Worm (Caenorhabditis elegans): Measurements from ENCODE around the gene K03H9.3.

Gene K03H9.3

ce11 chrII:6410181-6410580 lies 12.7 kb upstream of the K03H9.3 start, which contains the start of gene T25D10.4:
Gene T25D10.4, minus strand, starts transcription at chrII:6410281.
- TF ChIP-seq unc-62 (GFP tag; optimal IDR thresholded peaks at IDR 0.05) = no peak

ce11 chrII:6411660-6412451 lies 11.1 kb upstream of the K03H9.3 start:
- no peak for TF ChIP-seq unc-62 (GFP tag; optimal IDR thresholded peaks at IDR 0.05)

- no peak for TF ChIP-seq unc-62 (GFP tag; optimal IDR thresholded peaks at IDR 0.05)
These were observed 9.1 kb upstream of the K03H9.3 start for ce11 chrII:6413788-6414187.

DNA sequence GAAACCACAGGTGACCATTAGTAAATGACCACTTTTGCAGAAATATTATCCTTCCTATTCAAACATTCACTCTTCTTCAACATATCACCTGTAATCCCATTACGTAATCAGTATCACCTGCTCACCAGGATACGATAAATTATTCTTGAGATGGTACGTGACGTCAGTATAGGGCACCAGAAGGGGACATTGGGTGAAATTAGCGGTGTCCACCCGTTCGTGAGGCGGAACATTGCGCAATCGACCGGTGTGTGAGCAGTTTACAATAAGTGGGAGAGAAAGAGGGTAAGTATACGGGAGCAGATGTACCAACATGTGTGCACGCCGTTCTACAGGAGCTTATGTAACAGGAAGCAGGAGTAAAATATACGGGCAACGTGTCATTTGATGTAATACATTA lies 4.9 kb upstream of the K03H9.3 start:
- TF ChIP-seq unc-62 (GFP tag; optimal IDR thresholded peaks at IDR 0.05) = no peak

ce11 chrII:6419163-6419562 lies 3.7 kb upstream of the K03H9.3 start:
- no peak for TF ChIP-seq unc-62 (GFP tag; optimal IDR thresholded peaks at IDR 0.05)

DNA sequence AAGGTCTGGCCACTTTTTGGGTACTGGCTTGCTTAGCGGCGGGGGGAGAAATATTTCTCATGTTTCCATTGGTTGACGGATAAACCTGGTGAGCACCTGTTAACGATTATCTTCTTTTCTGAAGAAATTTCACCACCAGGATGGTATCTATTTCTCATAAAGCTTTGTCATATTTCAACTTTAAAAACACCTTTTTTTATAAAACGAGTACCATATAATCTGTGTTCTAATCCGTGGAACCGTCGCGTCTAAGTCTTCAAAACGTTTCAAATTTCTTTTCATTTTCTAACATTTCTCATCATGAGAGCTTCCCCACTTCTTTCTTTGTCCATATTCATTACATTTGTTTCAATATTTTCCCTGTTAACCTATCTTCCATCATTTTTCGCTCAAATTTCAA lies 3.1 kb downstream of the K03H9.3 start, which contains the start of gene col-75:
col-75 (plus strand) TSS at position 301 of the 400 bp plus-strand sequence.
- TF ChIP-seq unc-62 (GFP tag; optimal IDR thresholded peaks at IDR 0.05) = no peak

- no peak for TF ChIP-seq unc-62 (GFP tag; optimal IDR thresholded peaks at IDR 0.05)
These were observed 13.9 kb downstream of the K03H9.3 start for ce11 chrII:6436845-6437244.

DNA sequence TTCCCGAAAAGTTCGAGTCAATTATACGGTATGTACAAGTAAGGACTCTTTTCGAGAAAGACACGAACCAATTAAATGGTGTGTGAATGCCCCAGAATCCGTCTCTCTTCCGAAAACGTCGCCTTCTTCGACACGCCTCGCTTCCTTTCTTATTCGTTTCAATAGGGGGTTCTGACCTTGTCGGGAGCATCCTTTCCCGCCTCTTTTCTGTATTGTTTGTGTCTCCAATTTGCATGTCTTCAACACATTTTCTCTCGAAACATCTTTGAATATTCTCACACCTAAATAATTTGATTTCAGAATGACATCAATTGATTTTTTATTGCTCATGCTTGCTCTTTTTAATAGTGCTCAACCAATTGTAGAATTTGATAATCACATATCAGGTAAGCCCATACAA lies 18.2 kb downstream of the K03H9.3 start, which contains the start of gene cutl-16:
cutl-16 (plus strand) TSS at position 301 of the 400 bp plus-strand sequence.
- no peak for TF ChIP-seq unc-62 (GFP tag; optimal IDR thresholded peaks at IDR 0.05)

ce11 chrII:6443710-6444109 lies 20.8 kb downstream of the K03H9.3 start, which contains the start of gene K06A1.2:
Gene K06A1.2, plus strand, starts transcription at chrII:6444010.
- TF ChIP-seq unc-62 (GFP tag; optimal IDR thresholded peaks at IDR 0.05) = no peak

DNA sequence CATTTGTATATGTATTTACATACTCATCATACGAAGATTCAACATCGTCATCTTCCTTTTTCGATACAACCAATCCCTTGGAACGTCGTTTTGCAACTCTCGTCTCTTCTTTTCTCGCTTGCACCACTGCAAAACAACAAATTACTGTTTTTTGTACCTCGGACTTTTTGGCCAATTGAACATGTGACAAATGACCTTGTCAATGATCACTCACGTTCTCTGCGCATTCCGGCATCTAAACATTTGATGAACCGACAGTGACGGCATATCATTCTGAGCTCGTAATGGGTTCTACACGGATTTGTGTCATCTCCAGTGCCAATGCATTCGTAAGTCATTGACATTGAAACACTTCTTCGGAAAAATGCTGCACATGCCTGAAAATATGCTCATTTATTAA lies 25.3 kb downstream of the K03H9.3 start:
- TF ChIP-seq unc-62 (GFP tag; optimal IDR thresholded peaks at IDR 0.05) = no peak

DNA sequence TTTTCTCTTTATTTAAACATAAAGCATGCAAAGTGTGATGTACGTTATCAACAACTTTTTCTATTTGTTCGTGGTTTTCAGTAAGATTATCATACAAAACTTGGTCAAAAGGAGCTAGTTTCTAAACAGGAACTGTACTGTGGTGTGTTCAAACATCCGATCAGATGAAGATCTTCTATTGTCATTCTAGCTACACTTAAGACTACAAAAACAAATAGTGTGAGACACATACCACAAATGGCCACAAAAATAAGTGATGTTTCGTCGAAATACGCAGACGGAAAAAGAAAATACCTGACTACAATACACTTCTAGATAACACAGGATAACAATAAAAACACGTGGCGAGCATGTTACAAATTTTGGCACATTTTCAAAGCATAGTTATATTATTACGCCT lies 25.7 kb downstream of the K03H9.3 start:
- no peak for TF ChIP-seq unc-62 (GFP tag; optimal IDR thresholded peaks at IDR 0.05)

- no peak for TF ChIP-seq unc-62 (GFP tag; optimal IDR thresholded peaks at IDR 0.05)
These were observed 26.7 kb downstream of the K03H9.3 start, which contains the start of gene nhr-22 for ce11 chrII:6449656-6450055. Gene nhr-22, minus strand, starts transcription at chrII:6449792.

ce11 chrII:6453341-6453806 lies 30.5 kb downstream of the K03H9.3 start, which contains the start of gene atg-16.2:
Gene atg-16.2, minus strand, starts transcription at chrII:6453391.
- TF ChIP-seq unc-62 (GFP tag; optimal IDR thresholded peaks at IDR 0.05) = no peak

- TF ChIP-seq unc-62 (GFP tag; optimal IDR thresholded peaks at IDR 0.05) = no peak
These were observed 31.8 kb downstream of the K03H9.3 start, which contains the start of gene aptf-1 for ce11 chrII:6454671-6455070. Gene aptf-1, plus strand, starts transcription at chrII:6454971.

ce11 chrII:6469340-6469739 lies 46.4 kb downstream of the K03H9.3 start:
- TF ChIP-seq unc-62 (GFP tag; optimal IDR thresholded peaks at IDR 0.05) = no peak

DNA sequence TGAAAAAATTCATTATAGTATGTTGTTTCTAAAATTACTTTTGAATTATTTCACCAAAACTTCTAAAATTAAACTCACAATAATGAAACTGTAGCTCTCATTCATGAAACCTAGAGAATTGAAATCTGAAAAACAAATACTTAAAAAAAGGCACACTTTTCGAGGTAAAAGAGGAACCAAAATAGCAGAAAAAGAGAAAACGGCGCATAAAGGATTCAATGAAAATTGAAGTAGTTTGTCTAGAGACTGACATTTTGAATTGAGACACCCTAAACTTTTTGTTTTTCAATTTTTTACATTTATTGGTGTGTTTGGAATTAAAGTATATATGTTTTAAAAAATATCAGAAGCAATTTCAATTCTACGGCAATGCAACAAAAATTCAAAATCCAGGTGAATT lies 48.1 kb downstream of the K03H9.3 start, which contains the start of gene dgk-5:
dgk-5 (minus strand) TSS at position 101 of the 400 bp plus-strand sequence.
- no peak for TF ChIP-seq unc-62 (GFP tag; optimal IDR thresholded peaks at IDR 0.05)

All from whole organism, dauer.